Fruit fly (Drosophila melanogaster) whole organism, embryonic: Measurements from ENCODE around the gene Rchy1.

Experiments used
- Atf3 ChIP-seq: fragments of 200-800 bp; sonication (Bioruptor generic); optimal IDR thresholded peaks from 3 replicates; lab custom pipeline; 2016; ENCODE audit warnings: missing biosample characterization, missing genetic modification characterization
- B-H1 ChIP-seq: fragments of 200-800 bp; sonication (Bioruptor generic); IDR thresholded peaks from 3 replicates; pipeline ENCODE4 v1.3.6; 2022; ENCODE audit warnings: missing biosample characterization, missing genetic modification characterization
- B-H2 ChIP-seq: fragments of 200-800 bp; sonication (Bioruptor generic); optimal IDR thresholded peaks from 2 replicates; lab custom pipeline; 2018; ENCODE audit warnings: missing biosample characterization, mild to moderate bottlenecking, missing genetic modification characterization
- BEAF-32 ChIP-seq: fragments of 200-800 bp; sonication (Bioruptor generic); optimal IDR thresholded peaks from 3 replicates; lab custom pipeline; 2017; ENCODE audit warnings: missing biosample characterization, missing genetic modification characterization, mild to moderate bottlenecking, moderate library complexity, missing genetic modification reagents
- CG10267 ChIP-seq: fragments of 200-800 bp; sonication (Bioruptor generic); optimal IDR thresholded peaks from 2 replicates; lab custom pipeline; 2018; ENCODE audit warnings: missing biosample characterization, mild to moderate bottlenecking, missing genetic modification characterization, moderate library complexity
- CG11398 ChIP-seq: fragments of 200-800 bp; sonication (Bioruptor generic); optimal IDR thresholded peaks from 2 replicates; lab custom pipeline; 2016; ENCODE audit warnings: missing biosample characterization, missing genetic modification characterization
- CG12391 ChIP-seq: fragments of 200-800 bp; sonication (Bioruptor generic); optimal IDR thresholded peaks from 3 replicates; lab custom pipeline; 2018; ENCODE audit warnings: missing biosample characterization, mild to moderate bottlenecking, missing genetic modification characterization, moderate library complexity
- CG12659 ChIP-seq: fragments of 200-800 bp; sonication (Bioruptor generic); optimal IDR thresholded peaks from 3 replicates; lab custom pipeline; 2017; ENCODE audit warnings: mild to moderate bottlenecking, missing biosample characterization, missing genetic modification reagents, missing genetic modification characterization
- CG13624 ChIP-seq: fragments of 200-800 bp; sonication (Bioruptor generic); optimal IDR thresholded peaks from 2 replicates; lab custom pipeline; 2016; ENCODE audit warnings: missing biosample characterization, missing genetic modification characterization
- CG14710 ChIP-seq: fragments of 200-800 bp; sonication (Bioruptor generic); optimal IDR thresholded peaks from 3 replicates; lab custom pipeline; 2019; ENCODE audit warnings: missing biosample characterization, mild to moderate bottlenecking, missing genetic modification characterization, moderate library complexity
- CG17361 ChIP-seq: fragments of 200-800 bp; sonication (Bioruptor generic); IDR thresholded peaks from 3 replicates; pipeline ENCODE4 v1.3.6; 2022; ENCODE audit warnings: missing biosample characterization, missing genetic modification characterization
- CG18619 ChIP-seq: fragments of 200-800 bp; sonication (Bioruptor generic); optimal IDR thresholded peaks from 3 replicates; lab custom pipeline; 2017; ENCODE audit warnings: missing biosample characterization, mild to moderate bottlenecking, missing genetic modification characterization
- CG2199 ChIP-seq: fragments of 200-800 bp; sonication (Bioruptor generic); IDR thresholded peaks from 3 replicates; pipeline ENCODE4 v1.3.6; 2022; ENCODE audit warnings: missing biosample characterization, missing genetic modification characterization
- CG3065 ChIP-seq: fragments of 200-800 bp; sonication (Bioruptor generic); optimal IDR thresholded peaks from 2 replicates; lab custom pipeline; 2016; ENCODE audit warnings: missing biosample characterization, missing genetic modification characterization
- CG31388 ChIP-seq: fragments of 200-800 bp; sonication (Bioruptor generic); optimal IDR thresholded peaks from 2 replicates; lab custom pipeline; 2016; ENCODE audit warnings: missing biosample characterization, missing genetic modification characterization
- CG4328 ChIP-seq: fragments of 200-800 bp; sonication (Bioruptor generic); optimal IDR thresholded peaks from 3 replicates; lab custom pipeline; 2017; ENCODE audit warnings: missing biosample characterization, missing genetic modification reagents, missing genetic modification characterization
- CG4854 ChIP-seq: fragments of 200-800 bp; sonication (Bioruptor generic); optimal IDR thresholded peaks from 2 replicates; lab custom pipeline; 2016; ENCODE audit warnings: missing biosample characterization, missing genetic modification characterization, inconsistent platforms
- CG7928 ChIP-seq: fragments of 200-800 bp; sonication (Bioruptor generic); optimal IDR thresholded peaks from 2 replicates; lab custom pipeline; 2017; ENCODE audit warnings: missing biosample characterization, mild to moderate bottlenecking, missing genetic modification characterization
- CG7963 ChIP-seq: fragments of 200-800 bp; sonication (Bioruptor generic); IDR thresholded peaks from 3 replicates; pipeline ENCODE4 v1.3.6; 2022; ENCODE audit warnings: missing biosample characterization, missing genetic modification characterization; ENCODE audit not compliant: partially characterized antibody
- CG8089 ChIP-seq: fragments of 200-800 bp; sonication (Bioruptor generic); optimal IDR thresholded peaks from 3 replicates; lab custom pipeline; 2016; ENCODE audit warnings: missing biosample characterization, missing genetic modification characterization
- CG9215 ChIP-seq: fragments of 200-800 bp; sonication (Bioruptor generic); IDR thresholded peaks from 2 replicates; pipeline ENCODE4 v1.3.6; 2022; ENCODE audit warnings: missing biosample characterization, missing genetic modification characterization
- CG9437 ChIP-seq: fragments of 200-800 bp; sonication (Bioruptor generic); optimal IDR thresholded peaks from 2 replicates; lab custom pipeline; 2018; ENCODE audit warnings: missing biosample characterization, mild to moderate bottlenecking, missing genetic modification characterization
- CTCF ChIP-seq: fragments of 200-800 bp; sonication (Bioruptor generic); optimal IDR thresholded peaks from 2 replicates; lab custom pipeline; 2017; ENCODE audit warnings: missing biosample characterization, mild to moderate bottlenecking, missing genetic modification characterization, moderate library complexity
- CkIIα-i1 ChIP-seq: fragments of 200-800 bp; sonication (Bioruptor generic); IDR thresholded peaks from 2 replicates; pipeline ENCODE4 v1.3.6; 2022; ENCODE audit warnings: missing biosample characterization, missing genetic modification characterization
- CoRest ChIP-seq: fragments of 200-800 bp; sonication (Bioruptor generic); optimal IDR thresholded peaks from 3 replicates; lab custom pipeline; 2018; ENCODE audit warnings: missing biosample characterization, mild to moderate bottlenecking, missing genetic modification characterization, moderate library complexity
- D ChIP-seq, 2 experiments: fragments of 200-800 bp in 1 of 2; fragments of >200 bp in 1 of 2; sonication (Bioruptor generic) in 1 of 2; optimal IDR thresholded peaks; 2 replicates in 1 of 2; 3 replicates in 1 of 2; lab custom pipeline; 2017; ENCODE audit warnings: mild to moderate bottlenecking in 1 of 2, missing biosample characterization in 1 of 2, missing genetic modification characterization in 1 of 2, missing genetic modification reagents in 1 of 2
- Deaf1 ChIP-seq: fragments of 200-800 bp; optimal IDR thresholded peaks from 3 replicates; lab custom pipeline; 2019; ENCODE audit warnings: missing biosample characterization, mild to moderate bottlenecking, missing genetic modification characterization, moderate library complexity
- Dll ChIP-seq: fragments of 200-800 bp; sonication (Bioruptor generic); IDR thresholded peaks from 4 replicates; pipeline ENCODE4 v1.3.6; 2022; ENCODE audit warnings: missing biosample characterization, missing genetic modification characterization; ENCODE audit not compliant: partially characterized antibody
- Doc2 ChIP-seq: fragments of 200-800 bp; sonication (Bioruptor generic); IDR thresholded peaks from 2 replicates; pipeline ENCODE4 v1.3.6; 2022; ENCODE audit warnings: missing biosample characterization, missing genetic modification characterization
- Doc3 ChIP-seq: fragments of 200-800 bp; sonication (Bioruptor generic); IDR thresholded peaks from 3 replicates; pipeline ENCODE4 v1.3.6; 2022; ENCODE audit warnings: missing biosample characterization, missing genetic modification characterization; ENCODE audit not compliant: partially characterized antibody
- Dp ChIP-seq: fragments of 200-800 bp; sonication (Bioruptor generic); optimal IDR thresholded peaks from 2 replicates; lab custom pipeline; 2018; ENCODE audit warnings: missing biosample characterization, mild to moderate bottlenecking, missing genetic modification characterization, moderate library complexity
- Drgx ChIP-seq: fragments of 200-800 bp; sonication (Bioruptor generic); IDR thresholded peaks from 2 replicates; pipeline ENCODE4 v1.3.6; 2022; ENCODE audit warnings: missing biosample characterization, missing genetic modification characterization
- Fer1 ChIP-seq: fragments of 200-800 bp; sonication (Bioruptor generic); optimal IDR thresholded peaks from 2 replicates; lab custom pipeline; 2017; ENCODE audit warnings: missing biosample characterization, mild to moderate bottlenecking, missing genetic modification characterization
- HHEX ChIP-seq: fragments of 200-800 bp; sonication (Bioruptor generic); optimal IDR thresholded peaks from 3 replicates; lab custom pipeline; 2017; ENCODE audit warnings: missing biosample characterization, mild to moderate bottlenecking, missing genetic modification characterization, missing genetic modification reagents
- Kr ChIP-seq: fragments of 200-800 bp; sonication (Bioruptor generic); optimal IDR thresholded peaks from 2 replicates; lab custom pipeline; 2017; ENCODE audit warnings: missing biosample characterization, mild to moderate bottlenecking, missing genetic modification characterization
- Lhr ChIP-seq: fragments of 200-800 bp; sonication (Bioruptor generic); optimal IDR thresholded peaks from 3 replicates; lab custom pipeline; 2017; ENCODE audit warnings: mild to moderate bottlenecking, missing biosample characterization, missing genetic modification reagents, missing genetic modification characterization
- Lpt ChIP-seq: fragments of >200 bp; optimal IDR thresholded peaks from 2 replicates; lab custom pipeline; 2018; ENCODE audit warnings: missing biosample characterization, missing genetic modification characterization
- NK7.1 ChIP-seq: fragments of 200-800 bp; sonication (Bioruptor generic); optimal IDR thresholded peaks from 3 replicates; lab custom pipeline; 2016; ENCODE audit warnings: missing biosample characterization, missing genetic modification characterization
- Oli ChIP-seq: fragments of 200-800 bp; sonication (Bioruptor generic); optimal IDR thresholded peaks from 2 replicates; lab custom pipeline; 2018; ENCODE audit warnings: missing biosample characterization, mild to moderate bottlenecking, missing genetic modification characterization, moderate library complexity
- Ssrp ChIP-seq: fragments of 200-800 bp; sonication (Bioruptor generic); optimal IDR thresholded peaks from 2 replicates; lab custom pipeline; 2018; ENCODE audit warnings: missing biosample characterization, mild to moderate bottlenecking, missing genetic modification characterization, moderate library complexity
- cad ChIP-seq: fragments of >200 bp; optimal IDR thresholded peaks from 2 replicates; lab custom pipeline; 2017; ENCODE audit warnings: missing biosample characterization, missing genetic modification characterization
- hb ChIP-seq: fragments of 200-800 bp; sonication (Bioruptor generic); IDR thresholded peaks from 3 replicates; pipeline ENCODE4 v1.3.6; 2022; ENCODE audit warnings: missing biosample characterization, missing genetic modification characterization; ENCODE audit not compliant: partially characterized antibody
- mam ChIP-seq: fragments of 200-800 bp; sonication (Bioruptor generic); optimal IDR thresholded peaks from 3 replicates; lab custom pipeline; 2016; ENCODE audit warnings: missing biosample characterization, missing genetic modification characterization
- nau ChIP-seq: fragments of 200-800 bp; sonication (Bioruptor generic); optimal IDR thresholded peaks from 3 replicates; lab custom pipeline; 2017; ENCODE audit warnings: missing biosample characterization, mild to moderate bottlenecking, missing genetic modification characterization, missing genetic modification reagents
- pan ChIP-seq, 4 experiments: fragments of >200 bp in 3 of 4; fragments of 200-800 bp in 1 of 4; sonication (Bioruptor generic) in 1 of 4; optimal IDR thresholded peaks in 3 of 4; IDR thresholded peaks in 1 of 4; 2 replicates each; pipeline versions ENCODE4 v1.3.6 to Lab custom; 2017 to 2022; ENCODE audit warnings: missing biosample characterization in 2 of 4, missing genetic modification characterization in 2 of 4, mixed read lengths in 1 of 4
- pzg ChIP-seq: fragments of 200-800 bp; sonication (Bioruptor generic); optimal IDR thresholded peaks from 3 replicates; lab custom pipeline; 2018; ENCODE audit warnings: missing biosample characterization, mild to moderate bottlenecking, missing genetic modification characterization, moderate library complexity
- salm ChIP-seq: fragments of 200-800 bp; sonication (Bioruptor generic); optimal IDR thresholded peaks from 2 replicates; lab custom pipeline; 2018; ENCODE audit warnings: missing biosample characterization, mild to moderate bottlenecking, missing genetic modification characterization
- sd ChIP-seq: fragments of 200-800 bp; sonication (Bioruptor generic); optimal IDR thresholded peaks from 3 replicates; lab custom pipeline; 2018; ENCODE audit warnings: missing biosample characterization, mild to moderate bottlenecking, missing genetic modification characterization, moderate library complexity
- sob ChIP-seq: fragments of 200-800 bp; sonication (Bioruptor generic); IDR thresholded peaks from 2 replicates; pipeline ENCODE4 v1.3.6; 2022; ENCODE audit warnings: missing biosample characterization, missing genetic modification characterization
- sug ChIP-seq: fragments of 200-800 bp; optimal IDR thresholded peaks from 2 replicates; lab custom pipeline; 2019; ENCODE audit warnings: missing biosample characterization, mild to moderate bottlenecking, missing genetic modification characterization, moderate library complexity
- wor ChIP-seq: fragments of 200-800 bp; sonication (Bioruptor generic); IDR thresholded peaks from 2 replicates; pipeline ENCODE4 v1.3.6; 2022; ENCODE audit warnings: missing biosample characterization, missing genetic modification characterization

Rchy1 gene

DNA sequence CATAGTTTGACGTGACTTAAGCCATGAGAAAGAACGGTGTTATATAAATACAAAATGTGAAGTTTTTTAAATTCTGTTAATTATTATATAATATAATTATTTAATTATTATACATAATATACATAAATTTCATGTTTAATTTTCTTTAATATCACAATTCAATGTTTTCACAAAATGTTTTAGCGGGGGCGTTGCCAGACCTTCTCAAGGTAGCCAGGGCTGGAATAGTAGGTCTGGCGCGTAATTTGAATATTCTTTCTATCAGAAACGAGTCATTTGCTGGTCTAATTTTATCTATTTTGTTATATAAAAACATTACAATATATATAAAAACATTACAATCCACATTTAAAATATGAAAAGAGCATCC, 17.1 kb downstream of the Rchy1 start, which contains the start of gene Acox3 (continued):
- TF ChIP-seq mam (GFP tag; lab: Kevin White, UChicago) (no peak), CG7928 (peak; percentile 94), hb (GFP tag; lab: Robert Waterston, UW) (no peak), salm (no peak), sob (GFP tag; lab: Robert Waterston, UW) (no peak), Lhr (GFP tag; lab: Kevin White, UChicago) (no peak), Doc2 (GFP tag; lab: Robert Waterston, UW) (no peak), CG9437 (GFP tag; lab: Kevin White, UChicago) (no peak), Drgx (no peak), pzg (GFP tag; lab: Kevin White, UChicago) (peak; percentile 41), Dp (peak; percentile 97), sd (tag; lab: Kevin White, UChicago) (no peak), HHEX (GFP tag; lab: Kevin White, UChicago) (no peak), CG12659 (GFP tag; lab: Kevin White, UChicago) (no peak), CG4854 (GFP tag; lab: Kevin White, UChicago) (no peak), CG13624 (no peak), CTCF (GFP tag; lab: Kevin White, UChicago) (peak; percentile 35), CG18619 (GFP tag; lab: Kevin White, UChicago) (no peak), CG3065 (GFP tag; lab: Kevin White, UChicago) (no peak), nau (GFP tag; lab: Kevin White, UChicago) (no peak), CG11398 (GFP tag; lab: Kevin White, UChicago) (no peak), CG2199 (GFP tag; lab: Robert Waterston, UW) (no peak), CG7963 (GFP tag; lab: Robert Waterston, UW) (no peak), Doc3 (GFP tag; lab: Robert Waterston, UW) (no peak), Kr (GFP tag; lab: Kevin White, UChicago) (no peak), CG31388 (no peak), CG4328 (GFP tag; lab: Kevin White, UChicago) (no peak), BEAF-32 (GFP tag; lab: Kevin White, UChicago) (peak; percentile 6), wor (no peak), CG17361 (GFP tag; lab: Robert Waterston, UW) (0 out of 3 replicates have a peak, but pooled peaks have one; percentile 24), Dll (GFP tag; lab: Robert Waterston, UW) (no peak), CkIIα-i1 (GFP tag; lab: Robert Waterston, UW) (no peak), CG14710 (tag; lab: Kevin White, UChicago) (peak; percentile 59), pan (optimal IDR thresholded peaks at IDR 0.05; lab: Kevin White, UChicago) (no peak), pan (GFP tag; optimal IDR thresholded peaks at IDR 0.05 in 1 of 2, IDR thresholded peaks at IDR 0.05 in 1 of 2) (no peak), B-H1 (GFP tag; lab: Robert Waterston, UW) (no peak), CoRest (peak; percentile 18), Oli (tag; lab: Kevin White, UChicago) (no peak), Fer1 (no peak), NK7.1 (no peak), CG9215 (GFP tag; lab: Robert Waterston, UW) (no peak), CG12391 (tag; lab: Kevin White, UChicago) (peak; percentile 51), sug (tag; lab: Kevin White, UChicago) (no peak), Deaf1 (tag; lab: Kevin White, UChicago) (no peak), Atf3 (GFP tag; lab: Kevin White, UChicago) (no peak), B-H2 (GFP tag; lab: Kevin White, UChicago) (no peak), Lpt (GFP tag; lab: Kevin White, UChicago) (no peak), D (optimal IDR thresholded peaks at IDR 0.05; lab: Kevin White, UChicago) (no peak), D (GFP tag; optimal IDR thresholded peaks at IDR 0.05; lab: Kevin White, UChicago) (no peak), cad (GFP tag; lab: Kevin White, UChicago) (no peak), Ssrp (no peak), CG10267 (peak; percentile 39), CG8089 (GFP tag; lab: Kevin White, UChicago) (no peak)
